Worm (Caenorhabditis elegans) whole organism, L3 larva: Measurements from ENCODE around the gene F54D10.4.

Experiments used
- R02D3.7 ChIP-seq: fragments of 150-350 bp; optimal IDR thresholded peaks from 2 replicates; lab custom pipeline; 2014; ENCODE audit warnings: missing biosample characterization, missing genetic modification characterization
- aly-2 ChIP-seq: fragments of 150-350 bp; optimal IDR thresholded peaks from 2 replicates; lab custom pipeline; 2014; ENCODE audit warnings: missing biosample characterization, missing genetic modification characterization
- ama-1 ChIP-seq: fragments of 150-350 bp; optimal IDR thresholded peaks from 2 replicates; lab custom pipeline; 2018
- ceh-16 ChIP-seq: sonication (generic microtip); optimal IDR thresholded peaks from 2 replicates; lab custom pipeline; 2017; ENCODE audit warnings: missing biosample characterization, missing genetic modification characterization
- mdl-1 ChIP-seq: fragments of 150-350 bp; optimal IDR thresholded peaks from 2 replicates; lab custom pipeline; 2014; ENCODE audit warnings: missing biosample characterization, missing genetic modification characterization
- mml-1 ChIP-seq: fragments of 150-350 bp; sonication (generic microtip); optimal IDR thresholded peaks from 3 replicates; lab custom pipeline; 2014; ENCODE audit warnings: missing biosample characterization, missing genetic modification characterization
- nhr-12 ChIP-seq: fragments of 150-350 bp; optimal IDR thresholded peaks from 2 replicates; lab custom pipeline; 2014; ENCODE audit warnings: missing biosample characterization, missing genetic modification characterization
- nhr-28 ChIP-seq: fragments of 150-350 bp; optimal IDR thresholded peaks from 2 replicates; lab custom pipeline; 2014; ENCODE audit warnings: missing biosample characterization, missing genetic modification characterization
- pha-4 ChIP-seq: fragments of 150-350 bp; optimal IDR thresholded peaks from 2 replicates; lab custom pipeline; 2014; ENCODE audit warnings: missing biosample characterization, missing genetic modification reagents, missing genetic modification characterization
- pqm-1 ChIP-seq: fragments of 150-350 bp; optimal IDR thresholded peaks from 2 replicates; lab custom pipeline; 2017; ENCODE audit warnings: missing biosample characterization, missing genetic modification characterization, inconsistent platforms
- unc-62 ChIP-seq: fragments of 150-350 bp; sonication (generic microtip); optimal IDR thresholded peaks from 4 replicates; lab custom pipeline; 2014; ENCODE audit warnings: missing biosample characterization, missing genetic modification reagents, missing genetic modification characterization
- ztf-11 ChIP-seq: fragments of 150-350 bp; optimal IDR thresholded peaks from 2 replicates; lab custom pipeline; 2014; ENCODE audit warnings: missing biosample characterization, missing genetic modification characterization
- ztf-4 ChIP-seq: fragments of 150-350 bp; optimal IDR thresholded peaks from 2 replicates; lab custom pipeline; 2014; ENCODE audit warnings: missing biosample characterization, missing genetic modification characterization

- TF ChIP-seq mdl-1 (tag; lab: Kevin White, UChicago) (no peak), nhr-12 (tag; lab: Kevin White, UChicago) (no peak), unc-62 (no peak), ama-1 (no peak), mml-1 (tag; lab: Kevin White, UChicago) (no peak), pha-4 (tag; lab: Kevin White, UChicago) (no peak), aly-2 (no peak), ztf-4 (tag; lab: Kevin White, UChicago) (no peak), ztf-11 (tag; lab: Kevin White, UChicago) (no peak), nhr-28 (tag; lab: Kevin White, UChicago) (no peak), R02D3.7 (tag; lab: Kevin White, UChicago) (no peak), pqm-1 (tag; lab: Kevin White, UChicago) (no peak), ceh-16 (tag; lab: Kevin White, UChicago) (no peak)
Measured at ce11 chrII:3795323-3795722, 11.5 kb downstream of the F54D10.4 start, which contains the start of gene Y8A9A.2.
